Fruit fly (Drosophila melanogaster) whole organism, adult: Measurements from ENCODE around the gene Gyc88E.

Source experiments
- CG12768 ChIP-seq: fragments of 200-800 bp; sonication (Bioruptor generic); optimal IDR thresholded peaks from 2 replicates; lab custom pipeline; 2017; ENCODE audit warnings: missing biosample characterization, missing genetic modification characterization, mild to moderate bottlenecking, moderate library complexity, missing genetic modification reagents
- CG14711 ChIP-seq: fragments of 200-800 bp; sonication (Bioruptor generic); optimal IDR thresholded peaks from 2 replicates; lab custom pipeline; 2018; ENCODE audit warnings: missing biosample characterization, mild to moderate bottlenecking, missing genetic modification characterization, moderate library complexity
- cic ChIP-seq: fragments of 200-800 bp; sonication (Bioruptor generic); optimal IDR thresholded peaks from 2 replicates; lab custom pipeline; 2017; ENCODE audit warnings: missing biosample characterization, mild to moderate bottlenecking, missing genetic modification characterization, moderate library complexity
- pad ChIP-seq: fragments of 200-800 bp; sonication (Bioruptor generic); optimal IDR thresholded peaks from 3 replicates; lab custom pipeline; 2017; ENCODE audit warnings: missing biosample characterization, missing genetic modification characterization, mild to moderate bottlenecking, moderate library complexity, missing genetic modification reagents

DNA sequence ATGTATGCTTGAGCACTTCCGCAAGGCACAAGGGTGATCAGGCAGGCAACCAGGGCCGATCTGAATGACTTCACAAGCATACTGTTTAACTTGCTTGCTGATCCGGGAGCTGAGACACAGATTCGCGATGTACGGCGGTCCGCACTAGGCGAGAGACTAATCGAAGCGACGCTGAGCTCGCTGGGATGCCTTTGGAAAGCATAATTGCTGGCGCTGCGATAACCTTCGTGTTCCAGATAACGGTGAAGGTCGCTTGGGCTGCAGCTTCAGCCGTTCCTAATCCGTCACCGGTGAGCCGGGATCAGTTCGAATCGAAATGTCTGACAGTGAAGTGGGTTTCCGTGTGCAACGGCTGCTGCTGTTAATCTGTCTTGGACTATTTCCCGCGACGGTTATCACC lies 13.3 kb upstream of the Gyc88E start, which contains the start of the genes CG6912 and CG3984:
- TF ChIP-seq pad (GFP tag; lab: Kevin White, UChicago) (no peak), CG12768 (GFP tag; lab: Kevin White, UChicago) (no peak), CG14711 (tag; lab: Kevin White, UChicago) (no peak), cic (GFP tag; lab: Kevin White, UChicago) (no peak)
